Worm (Caenorhabditis elegans): Measurements from ENCODE around the gene zhit-3.

ce11 chrV:10229222-10229879 is 17.4 kb upstream of the zhit-3 start, which contains the start of the genes pyt-1 and fipr-7:
- no peak for TF ChIP-seq Y105C5A.15 (GFP tag; IDR thresholded peaks at IDR 0.05)
- TF ChIP-seq lir-3 (tag; optimal IDR thresholded peaks at IDR 0.05): no peak
- no peak for TF ChIP-seq F26F4.8 (GFP tag; conservative IDR thresholded peaks at IDR 0.05)
- TF ChIP-seq rbr-2 (tag; optimal IDR thresholded peaks at IDR 0.05): no peak

Measured in whole organism, L4 larva.